Fruit fly (Drosophila melanogaster) whole organism, adult: ENCODE results near the gene Tbh.

Source experiments
- CG11617 ChIP-seq: fragments of 200-800 bp; sonication (Bioruptor generic); optimal IDR thresholded peaks from 2 replicates; lab custom pipeline; 2017; ENCODE audit warnings: mild to moderate bottlenecking, missing biosample characterization, missing genetic modification reagents, missing genetic modification characterization
- CG14711 ChIP-seq: fragments of 200-800 bp; sonication (Bioruptor generic); optimal IDR thresholded peaks from 2 replicates; lab custom pipeline; 2018; ENCODE audit warnings: missing biosample characterization, mild to moderate bottlenecking, missing genetic modification characterization, moderate library complexity
- CG33017 ChIP-seq: fragments of 200-800 bp; sonication (Bioruptor generic); optimal IDR thresholded peaks from 2 replicates; lab custom pipeline; 2018; ENCODE audit warnings: missing biosample characterization, mild to moderate bottlenecking, missing genetic modification characterization, moderate library complexity
- CG7101 ChIP-seq: fragments of 200-800 bp; sonication (Bioruptor generic); optimal IDR thresholded peaks from 2 replicates; lab custom pipeline; 2018; ENCODE audit warnings: missing biosample characterization, mild to moderate bottlenecking, missing genetic modification characterization, moderate library complexity
- Hr96 ChIP-seq: fragments of 200-800 bp; sonication (Bioruptor generic); optimal IDR thresholded peaks from 2 replicates; lab custom pipeline; 2016; ENCODE audit warnings: missing biosample characterization, missing genetic modification characterization
- Mnt ChIP-seq: fragments of 200-800 bp; sonication (Bioruptor generic); optimal IDR thresholded peaks from 2 replicates; lab custom pipeline; 2016; ENCODE audit warnings: missing biosample characterization, mild to moderate bottlenecking, missing genetic modification characterization
- bab1 ChIP-seq: fragments of 200-800 bp; sonication (Bioruptor generic); optimal IDR thresholded peaks from 3 replicates; lab custom pipeline; 2019; ENCODE audit warnings: missing biosample characterization, mild to moderate bottlenecking, missing genetic modification characterization, moderate library complexity
- kay ChIP-seq: fragments of 200-800 bp; sonication (Bioruptor generic); peaks from one replicate; lab custom pipeline; 2016; ENCODE audit warnings: missing biosample characterization, missing genetic modification characterization, borderline replicate concordance
- ovo ChIP-seq: fragments of 200-800 bp; sonication (Bioruptor generic); optimal IDR thresholded peaks from 2 replicates; lab custom pipeline; 2016; ENCODE audit warnings: missing biosample characterization, missing genetic modification characterization
- pad ChIP-seq: fragments of 200-800 bp; sonication (Bioruptor generic); optimal IDR thresholded peaks from 3 replicates; lab custom pipeline; 2017; ENCODE audit warnings: missing biosample characterization, missing genetic modification characterization, mild to moderate bottlenecking, moderate library complexity, missing genetic modification reagents
- tj ChIP-seq: fragments of 200-800 bp; sonication (Bioruptor generic); optimal IDR thresholded peaks from 3 replicates; lab custom pipeline; 2017; ENCODE audit warnings: missing biosample characterization, mild to moderate bottlenecking, missing genetic modification characterization, moderate library complexity

The Tbh gene

dm6 chrX:8062180-8062480, 66.6 kb downstream of the Tbh start:
- TF ChIP-seq kay (GFP tag; lab: Kevin White, UChicago) (peak; percentile 46), CG33017 (tag; lab: Kevin White, UChicago) (no peak)

DNA sequence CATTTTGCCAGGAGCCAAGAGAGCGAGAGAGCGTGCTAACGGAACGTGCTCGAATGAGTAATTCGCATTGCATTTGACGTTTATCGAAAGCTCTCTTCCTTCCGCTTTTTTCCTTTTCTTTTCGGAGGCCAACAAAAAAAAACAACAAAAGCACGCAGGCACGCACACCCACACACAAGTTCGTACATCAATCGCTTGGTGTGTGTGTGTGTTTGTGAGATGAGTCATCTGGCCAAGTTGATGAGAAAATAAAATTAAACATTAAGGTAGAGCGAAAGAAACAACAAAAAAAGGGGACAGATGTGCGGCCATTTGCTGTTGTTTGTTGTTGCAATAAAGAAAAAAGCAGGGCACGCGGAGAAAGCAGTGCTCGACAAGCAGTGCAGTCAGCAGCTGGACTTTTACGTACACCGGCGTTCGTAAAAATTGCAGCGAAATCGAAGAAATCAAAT, 67.8 kb downstream of the Tbh start:
- TF ChIP-seq Hr96 (GFP tag; lab: Kevin White, UChicago), result no peak
- peak; percentile 45 for TF ChIP-seq tj
- TF ChIP-seq pad (GFP tag; lab: Kevin White, UChicago), result no peak
- peak; percentile 92 for TF ChIP-seq kay (GFP tag; lab: Kevin White, UChicago)
- peak; percentile 64 for TF ChIP-seq ovo (GFP tag; lab: Kevin White, UChicago)
- TF ChIP-seq bab1 (GFP tag; lab: Kevin White, UChicago), result peak; percentile 15
- peak; percentile 71 for TF ChIP-seq Mnt
- peak; percentile 67 for TF ChIP-seq CG11617

dm6 chrX:8075300-8075927, 79.9 kb downstream of the Tbh start, which contains the start of the genes Upf2 and CG1571:
Upf2 (minus strand) TSS chrX:8075466.
CG1571 (plus strand) TSS chrX:8075877.
- TF ChIP-seq CG14711 (peak; percentile 12), CG7101 (tag; lab: Kevin White, UChicago) (peak; percentile 31), bab1 (GFP tag; lab: Kevin White, UChicago) (peak; percentile 77), Mnt (peak; percentile 70), Hr96 (GFP tag; lab: Kevin White, UChicago) (no peak)
